Worm (Caenorhabditis elegans) whole organism, dauer: ENCODE data around the gene nlp-66.

Experiments used
- unc-62 ChIP-seq: sonication (generic microtip); optimal IDR thresholded peaks from 2 replicates; lab custom pipeline; 2017; ENCODE audit warnings: missing biosample characterization, missing genetic modification reagents, missing genetic modification characterization

The nlp-66 gene

ce11 chrX:11107076-11107475, 9.5 kb downstream of the nlp-66 start, which contains the start of gene clc-17:
clc-17 (plus strand) TSS chrX:11107376.
- no peak for TF ChIP-seq unc-62

ce11 chrX:11104883-11105629, 11.6 kb downstream of the nlp-66 start, which contains the start of gene W02H3.1:
W02H3.1 (minus strand) TSS chrX:11105460.
- TF ChIP-seq unc-62 = no peak

ce11 chrX:11103173-11103572, 13.4 kb downstream of the nlp-66 start:
- no peak for TF ChIP-seq unc-62

- no peak for TF ChIP-seq unc-62
Measured at ce11 chrX:11098086-11098485, 18.5 kb downstream of the nlp-66 start, which contains the start of gene W02H3.3. W02H3.3 (minus strand) TSS chrX:11098186.

ce11 chrX:11097343-11097742, 19.3 kb downstream of the nlp-66 start:
- no peak for TF ChIP-seq unc-62

ce11 chrX:11095480-11095879, 21.1 kb downstream of the nlp-66 start:
- TF ChIP-seq unc-62 = no peak

- TF ChIP-seq unc-62 = peak; percentile 69
Measured at ce11 chrX:11093985-11094593, 22.5 kb downstream of the nlp-66 start.

- TF ChIP-seq unc-62 = no peak
Measured at ce11 chrX:11088952-11089351, 27.7 kb downstream of the nlp-66 start, which contains the start of gene W04G3.11. W04G3.11 (plus strand) TSS chrX:11089195.

- no peak for TF ChIP-seq unc-62
Measured at ce11 chrX:11085162-11085561, 31.5 kb downstream of the nlp-66 start, which contains the start of gene W04G3.7. W04G3.7 (minus strand) TSS chrX:11085262.

ce11 chrX:11080170-11080728, 36.4 kb downstream of the nlp-66 start, which contains the start of gene sulp-7:
sulp-7 (plus strand) TSS chrX:11080678.
- TF ChIP-seq unc-62 = no peak

- TF ChIP-seq unc-62 = no peak
Measured at ce11 chrX:11079667-11080066, 37.0 kb downstream of the nlp-66 start, which contains the start of gene W04G3.13. W04G3.13 (minus strand) TSS chrX:11079767.

ce11 chrX:11078150-11078549, 38.5 kb downstream of the nlp-66 start, which contains the start of gene W04G3.10:
W04G3.10 (minus strand) TSS chrX:11078250.
- TF ChIP-seq unc-62 = no peak

- no peak for TF ChIP-seq unc-62
Measured at ce11 chrX:11076491-11076890, 40.1 kb downstream of the nlp-66 start, which contains the start of gene W04G3.12. W04G3.12 (minus strand) TSS chrX:11076801.

- no peak for TF ChIP-seq unc-62
Measured at ce11 chrX:11073358-11073757, 43.3 kb downstream of the nlp-66 start, which contains the start of gene W04G3.5. W04G3.5 (plus strand) TSS chrX:11073658.

- TF ChIP-seq unc-62 = no peak
Measured at ce11 chrX:11072701-11073100, 43.9 kb downstream of the nlp-66 start.

- TF ChIP-seq unc-62 = no peak
Measured at ce11 chrX:11068334-11068733, 48.3 kb downstream of the nlp-66 start, which contains the start of gene apt-9. apt-9 (plus strand) TSS chrX:11068527.

ce11 chrX:11067256-11067655, 49.4 kb downstream of the nlp-66 start:
- no peak for TF ChIP-seq unc-62
